Worm (Caenorhabditis elegans) whole organism, L4 larva: ENCODE results near the gene M03A1.3.

Experiments
- F10B5.3 ChIP-seq: sonication (generic microtip); optimal IDR thresholded peaks from 2 replicates; lab custom pipeline; 2016; ENCODE audit warnings: mild to moderate bottlenecking, missing genetic modification characterization, missing compliant biosample characterization
- T26A8.4 ChIP-seq: fragments of 200-800 bp; sonication (Bioruptor generic); IDR thresholded peaks from 2 replicates; pipeline ENCODE4 v1.3.6; 2022; ENCODE audit warnings: missing genetic modification characterization, missing compliant biosample characterization
- ZK546.5 ChIP-seq, 2 experiments: sonication (generic microtip); optimal IDR thresholded peaks; 2 replicates each; lab custom pipeline; 2017; ENCODE audit warnings: missing biosample characterization in 2 of 2, missing genetic modification characterization in 2 of 2
- aha-1 ChIP-seq: fragments of 150-350 bp; peaks from one replicate; lab custom pipeline; 2014; ENCODE audit warnings: missing biosample characterization, missing genetic modification characterization
- ces-1 ChIP-seq: fragments of 150-350 bp; sonication (generic microtip); optimal IDR thresholded peaks from 4 replicates; lab custom pipeline; 2014; ENCODE audit warnings: missing biosample characterization, missing genetic modification reagents, missing genetic modification characterization
- daf-8 ChIP-seq: fragments of 200-800 bp; sonication (Bioruptor generic); IDR thresholded peaks from 2 replicates; pipeline ENCODE4 v1.3.6; 2022; ENCODE audit warnings: missing genetic modification characterization, missing compliant biosample characterization
- dmd-8 ChIP-seq: fragments of 200-800 bp; sonication (Bioruptor generic); IDR thresholded peaks from 2 replicates; pipeline ENCODE4 v1.3.6; 2022; ENCODE audit warnings: missing genetic modification characterization, missing compliant biosample characterization
- dmd-9 ChIP-seq: fragments of 200-800 bp; sonication (Bioruptor generic); IDR thresholded peaks from 2 replicates; pipeline ENCODE4 v1.3.6; 2022; ENCODE audit warnings: missing genetic modification reagents, missing genetic modification characterization, missing compliant biosample characterization
- dpl-1 ChIP-seq: fragments of 150-350 bp; optimal IDR thresholded peaks from 2 replicates; lab custom pipeline; 2014; ENCODE audit warnings: missing biosample characterization, missing genetic modification reagents, missing genetic modification characterization
- dve-1 ChIP-seq: sonication (generic microtip); optimal IDR thresholded peaks from 2 replicates; lab custom pipeline; 2017; ENCODE audit warnings: antibody characterized with exemption, mild to moderate bottlenecking, missing genetic modification characterization, missing compliant biosample characterization; ENCODE audit not compliant: insufficient read depth
- egl-43 ChIP-seq: fragments of 200-800 bp; sonication (Bioruptor generic); IDR thresholded peaks from 2 replicates; pipeline ENCODE4 v1.3.6; 2022; ENCODE audit warnings: missing genetic modification reagents, missing genetic modification characterization, missing compliant biosample characterization
- hlh-30 ChIP-seq: sonication (generic microtip); optimal IDR thresholded peaks from 2 replicates; lab custom pipeline; 2017; ENCODE audit warnings: antibody characterized with exemption, mild to moderate bottlenecking, missing genetic modification characterization, missing compliant biosample characterization; ENCODE audit not compliant: insufficient read depth
- lin-1 ChIP-seq: fragments of 200-800 bp; sonication (Bioruptor generic); IDR thresholded peaks from 2 replicates; pipeline ENCODE4 v1.3.6; 2022; ENCODE audit warnings: missing genetic modification reagents, missing genetic modification characterization, missing compliant biosample characterization
- lin-38 ChIP-seq: fragments of 200-800 bp; sonication (Bioruptor generic); IDR thresholded peaks from 2 replicates; pipeline ENCODE4 v1.3.6; 2022; ENCODE audit warnings: missing genetic modification reagents, missing genetic modification characterization, missing compliant biosample characterization
- lir-3 ChIP-seq: sonication (generic microtip); optimal IDR thresholded peaks from 2 replicates; lab custom pipeline; 2016; ENCODE audit warnings: mild to moderate bottlenecking, missing genetic modification characterization, missing compliant biosample characterization
- lsy-2 ChIP-seq, 2 experiments: fragments of 150-350 bp in 1 of 2; sonication (generic microtip) in 1 of 2; optimal IDR thresholded peaks; 2 replicates each; lab custom pipeline; 2014 to 2017; ENCODE audit warnings: missing biosample characterization in 2 of 2, missing genetic modification characterization in 2 of 2
- madf-5 ChIP-seq, 2 experiments: fragments of 200-800 bp; sonication (Bioruptor generic); IDR thresholded peaks; 2 replicates each; pipeline ENCODE4 v1.3.6; 2022; ENCODE audit warnings: missing compliant biosample characterization in 2 of 2, missing genetic modification characterization in 2 of 2
- mxl-2 ChIP-seq: fragments of 200-800 bp; sonication (Bioruptor generic); conservative IDR thresholded peaks from 2 replicates; pipeline ENCODE4 v1.3.6; 2022; ENCODE audit warnings: missing genetic modification reagents, missing genetic modification characterization, missing compliant biosample characterization
- nhr-111 ChIP-seq: fragments of 200-800 bp; sonication (Bioruptor generic); optimal IDR thresholded peaks from 2 replicates; lab custom pipeline; 2018; ENCODE audit warnings: mild to moderate bottlenecking, missing genetic modification characterization, missing compliant biosample characterization
- nhr-28 ChIP-seq: fragments of 150-350 bp; optimal IDR thresholded peaks from 2 replicates; lab custom pipeline; 2014; ENCODE audit warnings: missing biosample characterization, missing genetic modification characterization
- nhr-6 ChIP-seq: fragments of 150-350 bp; optimal IDR thresholded peaks from 2 replicates; lab custom pipeline; 2014; ENCODE audit warnings: missing biosample characterization, missing genetic modification characterization
- rbr-2 ChIP-seq: sonication (generic microtip); optimal IDR thresholded peaks from 2 replicates; lab custom pipeline; 2016; ENCODE audit warnings: missing genotype, missing genetic modification characterization, missing compliant biosample characterization
- set-16 ChIP-seq: fragments of 200-800 bp; sonication (Bioruptor generic); IDR thresholded peaks from 2 replicates; pipeline ENCODE4 v1.3.6; 2022; ENCODE audit warnings: missing genetic modification reagents, missing genetic modification characterization, missing compliant biosample characterization
- unc-62 ChIP-seq, 3 experiments: fragments of 150-350 bp in 1 of 3; sonication (generic microtip); optimal IDR thresholded peaks in 2 of 3; peaks in 1 of 3; 1 replicate in 1 of 3; 2 replicates in 2 of 3; lab custom pipeline; 2014 to 2017; ENCODE audit warnings: missing biosample characterization in 3 of 3, missing genetic modification characterization in 3 of 3, missing genetic modification reagents in 3 of 3, missing genotype in 1 of 3
- zag-1 ChIP-seq: fragments of 150-350 bp; optimal IDR thresholded peaks from 2 replicates; lab custom pipeline; 2014; ENCODE audit warnings: missing biosample characterization, missing genetic modification characterization
- zfp-2 ChIP-seq: sonication (generic microtip); optimal IDR thresholded peaks from 2 replicates; lab custom pipeline; 2016; ENCODE audit warnings: mild to moderate bottlenecking, missing genetic modification characterization, missing compliant biosample characterization
- zfp-3 ChIP-seq: fragments of 200-800 bp; sonication (Bioruptor generic); conservative IDR thresholded peaks from 2 replicates; pipeline ENCODE4 v1.3.6; 2022; ENCODE audit warnings: missing genetic modification reagents, missing genetic modification characterization, missing compliant biosample characterization
- ztf-7 ChIP-seq: fragments of 150-350 bp; optimal IDR thresholded peaks from 2 replicates; lab custom pipeline; 2014; ENCODE audit warnings: missing biosample characterization, missing genetic modification characterization

Gene M03A1.3

ce11 chrII:4566237-4566636 is 8.7 kb downstream of the M03A1.3 start:
- TF ChIP-seq lsy-2 (tag; optimal IDR thresholded peaks at IDR 0.05; lab: Kevin White, UChicago): peak in 1 of 2 experiments; percentile 27
- TF ChIP-seq nhr-111 (GFP tag; lab: Kevin White, UChicago): no peak
- no peak for TF ChIP-seq egl-43 (GFP tag; lab: Robert Waterston, UW)

- no peak for TF ChIP-seq lin-38 (GFP tag; lab: Robert Waterston, UW)
- TF ChIP-seq egl-43 (GFP tag; lab: Robert Waterston, UW): 0 out of 2 replicates have a peak, but pooled peaks have one; percentile 46
- TF ChIP-seq set-16 (GFP tag; lab: Robert Waterston, UW): peak; percentile 87
- no peak for TF ChIP-seq aha-1 (tag; lab: Kevin White, UChicago)
Observed at ce11 chrII:4571112-4571511, 13.5 kb downstream of the M03A1.3 start.

ce11 chrII:4571868-4572267 is 14.3 kb downstream of the M03A1.3 start, which contains the start of gene vab-1:
Gene vab-1, plus strand, starts transcription at chrII:4572000.
- TF ChIP-seq nhr-28 (no peak), unc-62 (GFP tag; optimal IDR thresholded peaks at IDR 0.05 in 1 of 2; lab: Kevin White, UChicago) (peak in 1 of 2 experiments; percentile 50), unc-62 (tag; optimal IDR thresholded peaks at IDR 0.05; lab: Kevin White, UChicago) (no peak), zfp-3 (GFP tag; lab: Robert Waterston, UW) (no peak), dmd-8 (GFP tag; lab: Robert Waterston, UW) (no peak), lin-1 (no peak), rbr-2 (tag; lab: Kevin White, UChicago) (no peak)

- no peak for TF ChIP-seq aha-1 (tag; lab: Kevin White, UChicago)
- TF ChIP-seq ZK546.5 (tag; optimal IDR thresholded peaks at IDR 0.05; lab: Kevin White, UChicago): no peak
- TF ChIP-seq rbr-2 (tag; lab: Kevin White, UChicago): no peak
- no peak for TF ChIP-seq dpl-1 (GFP tag; lab: Kevin White, UChicago)
- no peak for TF ChIP-seq T26A8.4
- no peak for TF ChIP-seq zfp-2 (tag; lab: Kevin White, UChicago)
- no peak for TF ChIP-seq dve-1 (tag; lab: Kevin White, UChicago)
- no peak for TF ChIP-seq lin-38 (GFP tag; lab: Robert Waterston, UW)
- no peak for TF ChIP-seq F10B5.3 (tag; lab: Kevin White, UChicago)
- TF ChIP-seq zag-1 (tag; lab: Kevin White, UChicago): no peak
- TF ChIP-seq hlh-30 (tag; lab: Kevin White, UChicago): no peak
- TF ChIP-seq ztf-7 (tag; lab: Kevin White, UChicago): no peak
Observed at ce11 chrII:4572579-4572978, 15.0 kb downstream of the M03A1.3 start.

- TF ChIP-seq aha-1 (tag; lab: Kevin White, UChicago) (peak; percentile 80), daf-8 (GFP tag; lab: Robert Waterston, UW) (no peak), mxl-2 (GFP tag; lab: Robert Waterston, UW) (0 out of 2 replicates have a peak, but pooled peaks have one; percentile 4)
Observed at ce11 chrII:4573084-4573483, 15.5 kb downstream of the M03A1.3 start.

- peak; percentile 88 for TF ChIP-seq ces-1 (GFP tag; lab: Kevin White, UChicago)
- TF ChIP-seq lir-3 (tag; lab: Kevin White, UChicago): no peak
- TF ChIP-seq, all 104 proteins: peak for 1
Observed at ce11 chrII:4574658-4575057, 17.1 kb downstream of the M03A1.3 start.

- no peak for TF ChIP-seq dmd-9 (GFP tag; lab: Robert Waterston, UW)
- no peak for TF ChIP-seq madf-5 (GFP tag; IDR thresholded peaks at IDR 0.05; lab: Robert Waterston, UW)
- peak in 1 of 2 experiments; percentile 82 for TF ChIP-seq unc-62 (GFP tag; optimal IDR thresholded peaks at IDR 0.05 in 1 of 2; lab: Kevin White, UChicago)
- no peak for TF ChIP-seq unc-62 (tag; optimal IDR thresholded peaks at IDR 0.05; lab: Kevin White, UChicago)
- no peak for TF ChIP-seq nhr-6 (tag; lab: Kevin White, UChicago)
Observed at ce11 chrII:4575579-4575978, 18.0 kb downstream of the M03A1.3 start.
